Fruit fly (Drosophila melanogaster) whole organism, adult: Measurements from ENCODE around the gene CG14422.

Source experiments
- CG11617 ChIP-seq: fragments of 200-800 bp; sonication (Bioruptor generic); optimal IDR thresholded peaks from 2 replicates; lab custom pipeline; 2017; ENCODE audit warnings: mild to moderate bottlenecking, missing biosample characterization, missing genetic modification reagents, missing genetic modification characterization
- CG12768 ChIP-seq: fragments of 200-800 bp; sonication (Bioruptor generic); optimal IDR thresholded peaks from 2 replicates; lab custom pipeline; 2017; ENCODE audit warnings: missing biosample characterization, missing genetic modification characterization, mild to moderate bottlenecking, moderate library complexity, missing genetic modification reagents
- CG14711 ChIP-seq: fragments of 200-800 bp; sonication (Bioruptor generic); optimal IDR thresholded peaks from 2 replicates; lab custom pipeline; 2018; ENCODE audit warnings: missing biosample characterization, mild to moderate bottlenecking, missing genetic modification characterization, moderate library complexity
- CG1620 ChIP-seq: fragments of 200-800 bp; sonication (Bioruptor generic); optimal IDR thresholded peaks from 2 replicates; lab custom pipeline; 2016; ENCODE audit warnings: missing biosample characterization, missing genetic modification characterization
- CG33017 ChIP-seq: fragments of 200-800 bp; sonication (Bioruptor generic); optimal IDR thresholded peaks from 2 replicates; lab custom pipeline; 2018; ENCODE audit warnings: missing biosample characterization, mild to moderate bottlenecking, missing genetic modification characterization, moderate library complexity
- CG5204 ChIP-seq: fragments of 200-800 bp; sonication (Bioruptor generic); optimal IDR thresholded peaks from 2 replicates; lab custom pipeline; 2016; ENCODE audit warnings: missing biosample characterization, missing genetic modification characterization
- CG7045 ChIP-seq: fragments of 200-800 bp; sonication (Bioruptor generic); optimal IDR thresholded peaks from 2 replicates; lab custom pipeline; 2017; ENCODE audit warnings: missing biosample characterization, mild to moderate bottlenecking, missing genetic modification characterization
- CG7101 ChIP-seq: fragments of 200-800 bp; sonication (Bioruptor generic); optimal IDR thresholded peaks from 2 replicates; lab custom pipeline; 2018; ENCODE audit warnings: missing biosample characterization, mild to moderate bottlenecking, missing genetic modification characterization, moderate library complexity
- Clk ChIP-seq: fragments of 200-800 bp; sonication (Bioruptor generic); optimal IDR thresholded peaks from 2 replicates; lab custom pipeline; 2017; ENCODE audit warnings: missing biosample characterization, missing genetic modification characterization
- Crg-1 ChIP-seq: fragments of 200-800 bp; sonication (Bioruptor generic); optimal IDR thresholded peaks from 2 replicates; lab custom pipeline; 2016; ENCODE audit warnings: missing biosample characterization, missing genetic modification characterization
- Hr96 ChIP-seq: fragments of 200-800 bp; sonication (Bioruptor generic); optimal IDR thresholded peaks from 2 replicates; lab custom pipeline; 2016; ENCODE audit warnings: missing biosample characterization, missing genetic modification characterization
- Mnt ChIP-seq: fragments of 200-800 bp; sonication (Bioruptor generic); optimal IDR thresholded peaks from 2 replicates; lab custom pipeline; 2016; ENCODE audit warnings: missing biosample characterization, mild to moderate bottlenecking, missing genetic modification characterization
- bab1 ChIP-seq: fragments of 200-800 bp; sonication (Bioruptor generic); optimal IDR thresholded peaks from 3 replicates; lab custom pipeline; 2019; ENCODE audit warnings: missing biosample characterization, mild to moderate bottlenecking, missing genetic modification characterization, moderate library complexity
- cic ChIP-seq: fragments of 200-800 bp; sonication (Bioruptor generic); optimal IDR thresholded peaks from 2 replicates; lab custom pipeline; 2017; ENCODE audit warnings: missing biosample characterization, mild to moderate bottlenecking, missing genetic modification characterization, moderate library complexity
- cnc ChIP-seq, 2 experiments: fragments of >200 bp; optimal IDR thresholded peaks; 2 replicates each; lab custom pipeline; 2017
- kay ChIP-seq: fragments of 200-800 bp; sonication (Bioruptor generic); peaks from one replicate; lab custom pipeline; 2016; ENCODE audit warnings: missing biosample characterization, missing genetic modification characterization, borderline replicate concordance
- ovo ChIP-seq: fragments of 200-800 bp; sonication (Bioruptor generic); optimal IDR thresholded peaks from 2 replicates; lab custom pipeline; 2016; ENCODE audit warnings: missing biosample characterization, missing genetic modification characterization
- pad ChIP-seq: fragments of 200-800 bp; sonication (Bioruptor generic); optimal IDR thresholded peaks from 3 replicates; lab custom pipeline; 2017; ENCODE audit warnings: missing biosample characterization, missing genetic modification characterization, mild to moderate bottlenecking, moderate library complexity, missing genetic modification reagents
- tj ChIP-seq: fragments of 200-800 bp; sonication (Bioruptor generic); optimal IDR thresholded peaks from 3 replicates; lab custom pipeline; 2017; ENCODE audit warnings: missing biosample characterization, mild to moderate bottlenecking, missing genetic modification characterization, moderate library complexity
- toe ChIP-seq: fragments of 200-800 bp; sonication (Bioruptor generic); optimal IDR thresholded peaks from 2 replicates; lab custom pipeline; 2016; ENCODE audit warnings: missing biosample characterization, missing genetic modification characterization

The CG14422 gene

dm6 chrX:2977857-2978473 lies 34.8 kb downstream of the CG14422 start:
- TF ChIP-seq CG1620 (GFP tag; lab: Kevin White, UChicago) (no peak), CG5204 (GFP tag; lab: Kevin White, UChicago) (no peak), Hr96 (GFP tag; lab: Kevin White, UChicago) (no peak)

dm6 chrX:2980290-2980689 lies 37.1 kb downstream of the CG14422 start:
- TF ChIP-seq CG7045 (no peak), Crg-1 (GFP tag; lab: Kevin White, UChicago) (no peak), ovo (GFP tag; lab: Kevin White, UChicago) (no peak), CG11617 (no peak), CG33017 (tag; lab: Kevin White, UChicago) (no peak), CG5204 (GFP tag; lab: Kevin White, UChicago) (no peak), cnc (optimal IDR thresholded peaks at IDR 0.05; lab: Kevin White, UChicago) (no peak)

dm6 chrX:2982441-2982995 lies 39.3 kb downstream of the CG14422 start:
- TF ChIP-seq CG14711 (tag; lab: Kevin White, UChicago) (no peak), Clk (no peak), Crg-1 (GFP tag; lab: Kevin White, UChicago) (no peak), cic (GFP tag; lab: Kevin White, UChicago) (no peak), CG7101 (tag; lab: Kevin White, UChicago) (no peak), Hr96 (GFP tag; lab: Kevin White, UChicago) (no peak), Mnt (GFP tag; lab: Kevin White, UChicago) (no peak), CG1620 (GFP tag; lab: Kevin White, UChicago) (no peak), bab1 (GFP tag; lab: Kevin White, UChicago) (no peak), kay (no peak), toe (GFP tag; lab: Kevin White, UChicago) (no peak), cnc (optimal IDR thresholded peaks at IDR 0.05; lab: Kevin White, UChicago) (no peak), ovo (GFP tag; lab: Kevin White, UChicago) (no peak), CG11617 (no peak), CG33017 (tag; lab: Kevin White, UChicago) (no peak)

dm6 chrX:2984902-2985772 lies 42.0 kb downstream of the CG14422 start:
- TF ChIP-seq Crg-1 (GFP tag; lab: Kevin White, UChicago): no peak
- no peak for TF ChIP-seq cnc (optimal IDR thresholded peaks at IDR 0.05; lab: Kevin White, UChicago)
- TF ChIP-seq Clk: no peak
- no peak for TF ChIP-seq kay
- TF ChIP-seq cic (GFP tag; lab: Kevin White, UChicago): no peak

dm6 chrX:2987320-2987719 lies 44.1 kb downstream of the CG14422 start:
- TF ChIP-seq CG5204 (GFP tag; lab: Kevin White, UChicago) (no peak), ovo (GFP tag; lab: Kevin White, UChicago) (no peak), cic (GFP tag; lab: Kevin White, UChicago) (no peak), toe (GFP tag; lab: Kevin White, UChicago) (no peak), Hr96 (GFP tag; lab: Kevin White, UChicago) (no peak), pad (GFP tag; lab: Kevin White, UChicago) (no peak), CG11617 (no peak)

dm6 chrX:2989332-2989731 lies 46.1 kb downstream of the CG14422 start:
- TF ChIP-seq ovo (GFP tag; lab: Kevin White, UChicago) (no peak), tj (GFP tag; lab: Kevin White, UChicago) (no peak), Hr96 (GFP tag; lab: Kevin White, UChicago) (no peak), CG12768 (GFP tag; lab: Kevin White, UChicago) (no peak), cic (GFP tag; lab: Kevin White, UChicago) (no peak), CG7045 (no peak), CG33017 (tag; lab: Kevin White, UChicago) (no peak), toe (GFP tag; lab: Kevin White, UChicago) (no peak), cnc (optimal IDR thresholded peaks at IDR 0.05; lab: Kevin White, UChicago) (no peak), kay (no peak), CG1620 (GFP tag; lab: Kevin White, UChicago) (no peak), CG5204 (GFP tag; lab: Kevin White, UChicago) (no peak), Crg-1 (GFP tag; lab: Kevin White, UChicago) (no peak), CG14711 (tag; lab: Kevin White, UChicago) (no peak), CG11617 (no peak), Mnt (GFP tag; lab: Kevin White, UChicago) (no peak)
